Worm (Caenorhabditis elegans) whole organism, midembryonic: Measurements from ENCODE around the gene M6.11.

Source experiments
- T22C8.4 ChIP-seq: fragments of 200-800 bp; sonication (Bioruptor generic); IDR thresholded peaks from 2 replicates; pipeline ENCODE4 v1.3.6; 2022; ENCODE audit warnings: missing genetic modification characterization, missing compliant biosample characterization
- cog-1 ChIP-seq: sonication (generic microtip); optimal IDR thresholded peaks from 2 replicates; lab custom pipeline; 2016; ENCODE audit warnings: missing genetic modification characterization, missing compliant biosample characterization
- flt-1 ChIP-seq: fragments of 200-800 bp; sonication (Bioruptor generic); IDR thresholded peaks from 2 replicates; pipeline ENCODE4 v1.3.6; 2022; ENCODE audit warnings: missing genetic modification characterization, missing compliant biosample characterization
- klf-2 ChIP-seq: fragments of 200-800 bp; sonication (Bioruptor generic); conservative IDR thresholded peaks from 2 replicates; pipeline ENCODE4 v1.3.6; 2022; ENCODE audit warnings: missing genetic modification reagents, missing genetic modification characterization, missing compliant biosample characterization
- med-1 ChIP-seq: sonication (generic microtip); optimal IDR thresholded peaks from 2 replicates; lab custom pipeline; 2017; ENCODE audit warnings: missing genetic modification characterization, mild to moderate bottlenecking, missing compliant biosample characterization, antibody characterized with exemption, missing genetic modification reagents; ENCODE audit not compliant: insufficient read depth
- ref-1 ChIP-seq: fragments of 200-800 bp; sonication (Bioruptor generic); conservative IDR thresholded peaks from 2 replicates; pipeline ENCODE4 v1.3.6; 2022; ENCODE audit warnings: missing genetic modification reagents, missing genetic modification characterization, missing compliant biosample characterization
- tab-1 ChIP-seq: fragments of 200-800 bp; sonication (Bioruptor generic); IDR thresholded peaks from 2 replicates; pipeline ENCODE4 v1.3.6; 2022; ENCODE audit warnings: missing genetic modification characterization, missing compliant biosample characterization
- ztf-23 ChIP-seq: fragments of 200-800 bp; sonication (Bioruptor generic); IDR thresholded peaks from 2 replicates; pipeline ENCODE4 v1.3.6; 2022; ENCODE audit warnings: missing genetic modification reagents, missing genetic modification characterization, missing compliant biosample characterization
- ztf-29 ChIP-seq: fragments of 200-800 bp; sonication (Bioruptor generic); IDR thresholded peaks from 2 replicates; pipeline ENCODE4 v1.3.6; 2022; ENCODE audit warnings: missing genetic modification reagents, missing genetic modification characterization, missing compliant biosample characterization

DNA sequence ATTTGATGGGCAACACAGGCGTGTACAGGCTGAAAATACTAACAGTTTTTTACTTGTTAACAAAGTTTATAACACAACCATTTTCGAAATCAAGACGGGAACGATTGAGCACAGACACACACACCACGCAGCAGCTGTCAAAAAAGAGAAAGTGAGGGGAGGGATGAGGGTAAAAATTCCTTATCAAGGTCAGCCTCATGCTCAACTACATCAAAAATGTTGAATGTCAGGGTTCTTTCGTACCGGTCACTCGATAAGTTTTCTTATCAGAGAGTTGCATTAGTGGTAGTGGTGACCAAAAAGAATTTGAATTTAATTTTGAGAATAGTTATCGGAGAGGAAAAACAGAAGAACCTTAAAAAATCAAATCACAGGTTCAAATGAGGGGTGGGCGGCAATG lies 29.3 kb upstream of the M6.11 start, which contains the start of gene T19D7.6:
- TF ChIP-seq flt-1: no peak
- no peak for TF ChIP-seq T22C8.4 (GFP tag; lab: Robert Waterston, UW)
- TF ChIP-seq klf-2 (GFP tag; lab: Robert Waterston, UW): no peak
- TF ChIP-seq ref-1 (GFP tag; lab: Robert Waterston, UW): no peak
- TF ChIP-seq ztf-23: no peak
- no peak for TF ChIP-seq med-1 (GFP tag; lab: Kevin White, UChicago)
- no peak for TF ChIP-seq tab-1 (GFP tag; lab: Robert Waterston, UW)
- no peak for TF ChIP-seq cog-1 (tag; lab: Kevin White, UChicago)
- no peak for TF ChIP-seq ztf-29 (GFP tag; lab: Robert Waterston, UW)
